Fruit fly (Drosophila melanogaster) whole organism, adult: ENCODE measurements around the gene Dph1.
A peak's percentile ranks its signal among the peaks of the same experiment; 100 is the strongest.

ENCODE experiments used
- CG11617 ChIP-seq: fragments of 200-800 bp; sonication (Bioruptor generic); optimal IDR thresholded peaks from 2 replicates; lab custom pipeline; 2017; ENCODE audit warnings: mild to moderate bottlenecking, missing biosample characterization, missing genetic modification reagents, missing genetic modification characterization
- Crg-1 ChIP-seq: fragments of 200-800 bp; sonication (Bioruptor generic); optimal IDR thresholded peaks from 2 replicates; lab custom pipeline; 2016; ENCODE audit warnings: missing biosample characterization, missing genetic modification characterization
- kay ChIP-seq: fragments of 200-800 bp; sonication (Bioruptor generic); peaks from one replicate; lab custom pipeline; 2016; ENCODE audit warnings: missing biosample characterization, missing genetic modification characterization, borderline replicate concordance
- pad ChIP-seq: fragments of 200-800 bp; sonication (Bioruptor generic); optimal IDR thresholded peaks from 3 replicates; lab custom pipeline; 2017; ENCODE audit warnings: missing biosample characterization, missing genetic modification characterization, mild to moderate bottlenecking, moderate library complexity, missing genetic modification reagents

DNA sequence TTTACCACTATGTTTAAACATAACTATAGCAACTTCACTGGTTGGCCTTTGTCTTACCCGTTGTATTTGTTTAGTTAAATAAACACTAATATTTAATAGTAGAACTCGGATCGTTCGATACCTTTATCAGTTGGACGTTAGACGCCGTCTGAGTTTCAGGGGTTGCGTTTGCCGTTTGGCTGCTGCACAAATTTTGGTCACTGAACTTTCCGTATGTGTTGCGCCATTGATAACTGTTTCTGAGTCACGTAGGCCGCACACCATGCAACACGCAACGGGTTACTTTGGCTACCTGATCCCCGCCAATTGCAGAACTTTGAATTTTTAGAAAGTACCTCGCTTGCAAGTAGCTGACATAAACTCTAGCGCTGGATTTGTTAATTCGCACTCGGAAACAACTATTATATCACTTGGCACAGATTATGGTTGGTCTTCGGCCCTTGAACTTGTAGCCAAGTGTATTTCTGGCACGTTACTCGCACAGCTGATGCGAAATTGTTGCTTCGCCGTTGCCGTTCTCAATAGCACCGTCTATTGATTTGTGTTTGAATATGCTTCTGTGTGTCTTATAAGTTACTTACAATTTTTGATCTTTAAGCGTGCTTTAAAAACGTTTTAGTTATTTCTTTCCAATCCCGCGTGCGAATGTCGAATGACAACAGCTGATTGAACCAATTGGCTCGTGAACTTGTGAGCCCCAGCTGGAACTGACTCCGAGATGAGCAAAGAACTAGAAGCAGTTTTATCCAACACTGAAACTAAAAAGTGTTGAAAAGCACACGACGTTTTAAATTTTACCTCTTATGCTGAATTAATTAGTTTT lies at the start of gene Dph1:
- TF ChIP-seq Crg-1 (GFP tag; lab: Kevin White, UChicago): peak; percentile 88
- TF ChIP-seq kay (GFP tag; lab: Kevin White, UChicago): peak; percentile 57
- TF ChIP-seq CG11617: peak; percentile 76
- peak; percentile 62 for TF ChIP-seq pad (GFP tag; lab: Kevin White, UChicago)
